Fruit fly (Drosophila melanogaster) S2 (cell line): ENCODE data around the gene rk.

Source experiments
- CG8478 ChIP-seq: fragments of >200 bp; optimal IDR thresholded peaks from 2 replicates; lab custom pipeline; 2018
- CTCF ChIP-seq, 2 experiments: fragments of >200 bp; optimal IDR thresholded peaks; 2 replicates each; lab custom pipeline; 2018

- TF ChIP-seq CG8478 (no peak), CTCF (optimal IDR thresholded peaks at IDR 0.05; lab: Kevin White, UChicago) (no peak)
Measured at dm6 chr2L:13979826-13980225, 21.2 kb downstream of the rk start, which contains the start of gene NimC2.
